Fruit fly (Drosophila melanogaster) whole organism: Measurements from ENCODE around the gene chinmo.

Experiments
- CG8478 ChIP-seq: fragments of >200 bp; optimal IDR thresholded peaks from 2 replicates; lab custom pipeline; 2018; ENCODE audit warnings: inconsistent platforms
- psq ChIP-seq: fragments of >200 bp; optimal IDR thresholded peaks from 2 replicates; lab custom pipeline; 2017
- usp ChIP-seq: fragments of >200 bp; optimal IDR thresholded peaks from 2 replicates; lab custom pipeline; 2017; ENCODE audit warnings: missing biosample characterization, missing genetic modification characterization, mixed read lengths

- TF ChIP-seq CG8478 (lab: Kevin White, UChicago): no peak
- no peak for TF ChIP-seq psq (lab: Kevin White, UChicago)
- no peak for TF ChIP-seq usp
Measured at dm6 chr2L:1617712-1618111, 33.3 kb upstream of the chinmo start.
